Fruit fly (Drosophila melanogaster) ovary, adult (tissue): Measurements from ENCODE around the gene CG46514.
"Not testable (repeated sequence)": the region's sequence is repeated elsewhere in the genome, so short reads cannot be mapped to it uniquely, and the experiment has no call there.

Experiments used
- CG17801 ChIP-seq: fragments of 200-800 bp; optimal IDR thresholded peaks from 2 replicates; lab custom pipeline; 2019; ENCODE audit warnings: missing biosample characterization, mild to moderate bottlenecking, missing genetic modification characterization, moderate library complexity; ENCODE audit not compliant: partially characterized antibody

CG46514 gene

DNA sequence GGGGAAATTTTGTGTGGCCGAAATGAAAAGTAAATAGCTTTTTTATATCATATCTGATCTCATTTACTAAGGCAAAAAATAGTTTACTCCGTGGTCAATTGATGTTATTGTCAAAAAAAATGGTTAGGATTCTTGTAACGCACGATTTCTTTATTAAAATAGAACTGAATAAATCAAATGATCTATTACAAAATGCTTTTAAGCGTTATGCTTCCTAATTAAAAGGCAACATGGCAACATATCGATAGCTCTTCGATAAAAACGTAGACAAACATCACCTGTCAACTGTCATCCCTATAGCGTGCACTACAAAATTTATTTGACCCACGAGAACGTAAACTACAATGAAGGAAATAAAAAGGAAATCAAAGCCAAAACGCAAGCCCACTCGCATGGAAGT is 49.3 kb downstream of the CG46514 start, which contains the start of gene CG46522:
Gene CG46522 (plus strand): TSS at position 301 of the 400 bp plus-strand sequence.
- TF ChIP-seq CG17801 (GFP tag; lab: Kevin White, UChicago) = not testable (repeated sequence)
